Worm (Caenorhabditis elegans): ENCODE results near the gene F56D6.9.

F56D6.9 gene

ce11 chrIV:3854606-3855005 is 37.5 kb upstream of the F56D6.9 start:
- TF ChIP-seq lin-14 (GFP tag; optimal IDR thresholded peaks at IDR 0.05) (peak; percentile 25), nhr-90 (tag; optimal IDR thresholded peaks at IDR 0.05; ENCODE audit: poor library complexity) (no peak), dsc-1 (tag; optimal IDR thresholded peaks at IDR 0.05) (peak; percentile 16)

ce11 chrIV:3855543-3855942 is 36.6 kb upstream of the F56D6.9 start, which contains the start of gene zag-1:
TSS of gene zag-1 (plus strand) at chrIV:3855843.
- TF ChIP-seq pax-3 (tag; optimal IDR thresholded peaks at IDR 0.05) (no peak), nhr-77 (tag; optimal IDR thresholded peaks at IDR 0.05) (no peak), unc-98 (GFP tag; IDR thresholded peaks at IDR 0.05) (no peak), tlp-1 (tag; optimal IDR thresholded peaks at IDR 0.05) (no peak), xbp-1 (tag; optimal IDR thresholded peaks at IDR 0.05) (no peak), aha-1 (tag; optimal IDR thresholded peaks at IDR 0.05) (no peak), isw-1 (GFP tag; IDR thresholded peaks at IDR 0.05) (no peak), C34B4.2 (tag; optimal IDR thresholded peaks at IDR 0.05) (no peak), skn-1 (tag; optimal IDR thresholded peaks at IDR 0.05) (no peak), dsc-1 (tag; optimal IDR thresholded peaks at IDR 0.05) (no peak), ceh-88 (GFP tag; IDR thresholded peaks at IDR 0.05) (no peak)

DNA sequence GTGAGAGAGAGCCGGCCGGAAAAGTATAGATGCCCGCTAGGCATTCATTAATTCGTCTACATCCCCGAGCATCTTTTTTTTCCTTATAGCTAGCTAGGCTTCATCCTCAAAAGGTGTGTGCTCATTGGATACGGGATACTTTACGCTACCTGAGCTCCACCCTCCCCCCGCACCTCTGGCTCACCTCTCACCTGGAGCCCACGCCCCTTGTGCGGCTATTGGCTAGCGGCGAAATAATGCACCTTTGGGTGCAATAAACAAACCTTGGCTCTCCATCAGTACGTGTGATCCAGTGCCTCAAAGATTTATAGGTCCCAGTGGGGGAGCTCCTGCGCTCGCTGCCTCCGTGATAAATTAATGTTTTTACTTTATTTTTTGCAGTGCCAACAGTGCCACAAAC is 35.9 kb upstream of the F56D6.9 start:
- TF ChIP-seq nhr-77 (tag; optimal IDR thresholded peaks at IDR 0.05) = no peak
- no peak for TF ChIP-seq efl-1 (optimal IDR thresholded peaks at IDR 0.05)
- TF ChIP-seq efl-1 (GFP tag; optimal IDR thresholded peaks at IDR 0.05 in 1 of 2) = no peak
- no peak for TF ChIP-seq tbx-2 (tag; optimal IDR thresholded peaks at IDR 0.05)
- no peak for TF ChIP-seq jun-1 (tag; optimal IDR thresholded peaks at IDR 0.05)
- TF ChIP-seq efl-3 (GFP tag; optimal IDR thresholded peaks at IDR 0.05) = no peak
- TF ChIP-seq Y116A8C.19 (tag; optimal IDR thresholded peaks at IDR 0.05; ENCODE audit: borderline replicate concordance) = no peak
- no peak for TF ChIP-seq ama-1 (optimal IDR thresholded peaks at IDR 0.05)
- TF ChIP-seq egl-27 (tag; optimal IDR thresholded peaks at IDR 0.05) = no peak
- TF ChIP-seq elt-2 (tag; optimal IDR thresholded peaks at IDR 0.05) = no peak

- no peak for TF ChIP-seq fos-1 (tag; optimal IDR thresholded peaks at IDR 0.05)
- TF ChIP-seq lir-3 (tag; optimal IDR thresholded peaks at IDR 0.05; ENCODE audit: poor library complexity) = no peak
- peak; percentile 2 for TF ChIP-seq lin-14 (GFP tag; optimal IDR thresholded peaks at IDR 0.05)
- no peak for TF ChIP-seq nhr-85 (tag)
- TF ChIP-seq nhr-19 (GFP tag; conservative IDR thresholded peaks at IDR 0.05) = no peak
- TF ChIP-seq pag-3 (tag; optimal IDR thresholded peaks at IDR 0.05; ENCODE audit: borderline replicate concordance, insufficient read depth) = no peak
- no peak for TF ChIP-seq efl-3 (GFP tag; optimal IDR thresholded peaks at IDR 0.05)
- no peak for TF ChIP-seq nhr-84 (tag; optimal IDR thresholded peaks at IDR 0.05)
- no peak for TF ChIP-seq Y116A8C.19 (tag; optimal IDR thresholded peaks at IDR 0.05; ENCODE audit: borderline replicate concordance)
- TF ChIP-seq dsc-1 (tag; optimal IDR thresholded peaks at IDR 0.05) = no peak
- TF ChIP-seq nhr-237 (tag; optimal IDR thresholded peaks at IDR 0.05) = no peak
- no peak for TF ChIP-seq ceh-88 (GFP tag; IDR thresholded peaks at IDR 0.05)
- no peak for TF ChIP-seq snpc-4 (tag; optimal IDR thresholded peaks at IDR 0.05)
- peak in 1 of 2 experiments; percentile 23 for TF ChIP-seq ztf-11 (tag; optimal IDR thresholded peaks at IDR 0.05)
- peak; percentile 41 for TF ChIP-seq tbx-2 (tag; optimal IDR thresholded peaks at IDR 0.05)
- no peak for TF ChIP-seq blmp-1 (tag; optimal IDR thresholded peaks at IDR 0.05)
Measured at ce11 chrIV:3857999-3858552, 34.1 kb upstream of the F56D6.9 start.

ce11 chrIV:3859552-3859951 is 32.6 kb upstream of the F56D6.9 start:
- TF ChIP-seq efl-1 (optimal IDR thresholded peaks at IDR 0.05) (no peak), efl-1 (GFP tag; optimal IDR thresholded peaks at IDR 0.05 in 1 of 2) (peak in 1 of 2 experiments; percentile 75), ces-1 (GFP tag; optimal IDR thresholded peaks at IDR 0.05) (no peak), lin-39 (tag; optimal IDR thresholded peaks at IDR 0.05) (no peak)

Measured in whole organism, L1 larva.